Worm (Caenorhabditis elegans) whole organism, midembryonic: ENCODE data around the gene mig-2.

Source experiments
- T22C8.4 ChIP-seq: fragments of 200-800 bp; sonication (Bioruptor generic); IDR thresholded peaks from 2 replicates; pipeline ENCODE4 v1.3.6; 2022; ENCODE audit warnings: missing genetic modification characterization, missing compliant biosample characterization
- cog-1 ChIP-seq: sonication (generic microtip); optimal IDR thresholded peaks from 2 replicates; lab custom pipeline; 2016; ENCODE audit warnings: missing genetic modification characterization, missing compliant biosample characterization
- flt-1 ChIP-seq: fragments of 200-800 bp; sonication (Bioruptor generic); IDR thresholded peaks from 2 replicates; pipeline ENCODE4 v1.3.6; 2022; ENCODE audit warnings: missing genetic modification characterization, missing compliant biosample characterization
- klf-2 ChIP-seq: fragments of 200-800 bp; sonication (Bioruptor generic); conservative IDR thresholded peaks from 2 replicates; pipeline ENCODE4 v1.3.6; 2022; ENCODE audit warnings: missing genetic modification reagents, missing genetic modification characterization, missing compliant biosample characterization
- med-1 ChIP-seq: sonication (generic microtip); optimal IDR thresholded peaks from 2 replicates; lab custom pipeline; 2017; ENCODE audit warnings: missing genetic modification characterization, mild to moderate bottlenecking, missing compliant biosample characterization, antibody characterized with exemption, missing genetic modification reagents; ENCODE audit not compliant: insufficient read depth
- ref-1 ChIP-seq: fragments of 200-800 bp; sonication (Bioruptor generic); conservative IDR thresholded peaks from 2 replicates; pipeline ENCODE4 v1.3.6; 2022; ENCODE audit warnings: missing genetic modification reagents, missing genetic modification characterization, missing compliant biosample characterization
- tab-1 ChIP-seq: fragments of 200-800 bp; sonication (Bioruptor generic); IDR thresholded peaks from 2 replicates; pipeline ENCODE4 v1.3.6; 2022; ENCODE audit warnings: missing genetic modification characterization, missing compliant biosample characterization
- ztf-23 ChIP-seq: fragments of 200-800 bp; sonication (Bioruptor generic); IDR thresholded peaks from 2 replicates; pipeline ENCODE4 v1.3.6; 2022; ENCODE audit warnings: missing genetic modification reagents, missing genetic modification characterization, missing compliant biosample characterization
- ztf-29 ChIP-seq: fragments of 200-800 bp; sonication (Bioruptor generic); IDR thresholded peaks from 2 replicates; pipeline ENCODE4 v1.3.6; 2022; ENCODE audit warnings: missing genetic modification reagents, missing genetic modification characterization, missing compliant biosample characterization

Gene mig-2

ce11 chrX:11548308-11548707 lies at the start of gene mig-2:
TSS of gene mig-2 (plus strand) at chrX:11548608.
- TF ChIP-seq ztf-29 (GFP tag; lab: Robert Waterston, UW), result no peak
- TF ChIP-seq cog-1 (tag; lab: Kevin White, UChicago), result no peak
- no peak for TF ChIP-seq med-1 (GFP tag; lab: Kevin White, UChicago)
- no peak for TF ChIP-seq ztf-23 (GFP tag; lab: Robert Waterston, UW)
- TF ChIP-seq tab-1, result no peak
- no peak for TF ChIP-seq T22C8.4
- TF ChIP-seq flt-1 (GFP tag; lab: Robert Waterston, UW), result no peak
- no peak for TF ChIP-seq ref-1 (GFP tag; lab: Robert Waterston, UW)
- TF ChIP-seq klf-2 (GFP tag; lab: Robert Waterston, UW), result no peak

- no peak for TF ChIP-seq flt-1 (GFP tag; lab: Robert Waterston, UW)
- no peak for TF ChIP-seq tab-1
- no peak for TF ChIP-seq T22C8.4
- TF ChIP-seq med-1 (GFP tag; lab: Kevin White, UChicago), result no peak
- TF ChIP-seq ref-1 (GFP tag; lab: Robert Waterston, UW), result no peak
These were observed 49.5 kb upstream of the mig-2 start for ce11 chrX:11498871-11499270.

ce11 chrX:11499738-11500137 lies 48.7 kb upstream of the mig-2 start, which contains the start of gene T25C12.3:
TSS of gene T25C12.3 (minus strand) at chrX:11499999.
- TF ChIP-seq flt-1 (GFP tag; lab: Robert Waterston, UW) (no peak), tab-1 (no peak), ztf-29 (GFP tag; lab: Robert Waterston, UW) (no peak), ztf-23 (GFP tag; lab: Robert Waterston, UW) (no peak), T22C8.4 (no peak), cog-1 (tag; lab: Kevin White, UChicago) (no peak), ref-1 (GFP tag; lab: Robert Waterston, UW) (no peak), med-1 (GFP tag; lab: Kevin White, UChicago) (no peak), klf-2 (GFP tag; lab: Robert Waterston, UW) (no peak)

- TF ChIP-seq T22C8.4 (no peak), med-1 (GFP tag; lab: Kevin White, UChicago) (no peak), tab-1 (no peak), ref-1 (GFP tag; lab: Robert Waterston, UW) (no peak), ztf-23 (GFP tag; lab: Robert Waterston, UW) (no peak)
These were observed 47.8 kb upstream of the mig-2 start for ce11 chrX:11500589-11500988.

- TF ChIP-seq flt-1 (GFP tag; lab: Robert Waterston, UW) (no peak), tab-1 (no peak), T22C8.4 (no peak), med-1 (GFP tag; lab: Kevin White, UChicago) (no peak), ztf-29 (GFP tag; lab: Robert Waterston, UW) (no peak), ztf-23 (GFP tag; lab: Robert Waterston, UW) (no peak), ref-1 (GFP tag; lab: Robert Waterston, UW) (no peak)
These were observed 46.4 kb upstream of the mig-2 start, which contains the start of gene F29G6.1 for ce11 chrX:11501967-11502366. TSS of gene F29G6.1 (plus strand) at chrX:11502267.

ce11 chrX:11507836-11508235 lies 40.6 kb upstream of the mig-2 start:
- TF ChIP-seq ztf-23 (GFP tag; lab: Robert Waterston, UW), result no peak
- TF ChIP-seq flt-1 (GFP tag; lab: Robert Waterston, UW), result no peak
- no peak for TF ChIP-seq ztf-29 (GFP tag; lab: Robert Waterston, UW)
- TF ChIP-seq cog-1 (tag; lab: Kevin White, UChicago), result no peak
- TF ChIP-seq ref-1 (GFP tag; lab: Robert Waterston, UW), result no peak
- no peak for TF ChIP-seq tab-1
- TF ChIP-seq klf-2 (GFP tag; lab: Robert Waterston, UW), result no peak
- TF ChIP-seq T22C8.4, result no peak
- no peak for TF ChIP-seq med-1 (GFP tag; lab: Kevin White, UChicago)

ce11 chrX:11509547-11509946 lies 38.9 kb upstream of the mig-2 start:
- TF ChIP-seq ref-1 (GFP tag; lab: Robert Waterston, UW) (no peak), klf-2 (GFP tag; lab: Robert Waterston, UW) (no peak), T22C8.4 (no peak), tab-1 (no peak), ztf-29 (GFP tag; lab: Robert Waterston, UW) (no peak), cog-1 (tag; lab: Kevin White, UChicago) (no peak), med-1 (GFP tag; lab: Kevin White, UChicago) (no peak)

- TF ChIP-seq med-1 (GFP tag; lab: Kevin White, UChicago) (no peak), flt-1 (GFP tag; lab: Robert Waterston, UW) (no peak), ztf-23 (GFP tag; lab: Robert Waterston, UW) (no peak), T22C8.4 (no peak), ref-1 (GFP tag; lab: Robert Waterston, UW) (no peak), cog-1 (tag; lab: Kevin White, UChicago) (no peak), tab-1 (no peak), ztf-29 (GFP tag; lab: Robert Waterston, UW) (no peak), klf-2 (GFP tag; lab: Robert Waterston, UW) (no peak)
These were observed 37.2 kb upstream of the mig-2 start, which contains the start of gene ccdc-149 for ce11 chrX:11511231-11511630. TSS of gene ccdc-149 (minus strand) at chrX:11511451.

ce11 chrX:11515381-11515780 lies 33.0 kb upstream of the mig-2 start:
- TF ChIP-seq med-1 (GFP tag; lab: Kevin White, UChicago) (no peak), tab-1 (no peak), ztf-23 (GFP tag; lab: Robert Waterston, UW) (no peak), flt-1 (GFP tag; lab: Robert Waterston, UW) (no peak), klf-2 (GFP tag; lab: Robert Waterston, UW) (no peak), ztf-29 (GFP tag; lab: Robert Waterston, UW) (no peak), T22C8.4 (no peak)

- TF ChIP-seq med-1 (GFP tag; lab: Kevin White, UChicago) (no peak), cog-1 (tag; lab: Kevin White, UChicago) (no peak), ztf-23 (GFP tag; lab: Robert Waterston, UW) (no peak), ref-1 (GFP tag; lab: Robert Waterston, UW) (no peak), flt-1 (GFP tag; lab: Robert Waterston, UW) (no peak), tab-1 (no peak), T22C8.4 (no peak), klf-2 (GFP tag; lab: Robert Waterston, UW) (no peak), ztf-29 (GFP tag; lab: Robert Waterston, UW) (no peak)
These were observed 31.0 kb upstream of the mig-2 start for ce11 chrX:11517433-11517832.
